Fruit fly (Drosophila melanogaster) whole organism, pupa: ENCODE measurements around the gene Pak.
A peak's percentile ranks its signal among the peaks of the same experiment; 100 is the strongest.

Experiments
- CG10348 ChIP-seq: fragments of 200-800 bp; sonication (Bioruptor generic); IDR thresholded peaks from 2 replicates; pipeline ENCODE4 v1.3.6; 2022; ENCODE audit warnings: missing biosample characterization, missing genetic modification characterization
- CG12605 ChIP-seq: fragments of 200-800 bp; sonication (Bioruptor generic); IDR thresholded peaks from 2 replicates; pipeline ENCODE4 v1.3.6; 2022; ENCODE audit warnings: missing biosample characterization, missing genetic modification characterization
- CG13204 ChIP-seq: fragments of 200-800 bp; sonication (Bioruptor generic); optimal IDR thresholded peaks from 2 replicates; lab custom pipeline; 2018; ENCODE audit warnings: missing biosample characterization, mild to moderate bottlenecking, missing genetic modification characterization, moderate library complexity
- CG14655 ChIP-seq: fragments of 200-800 bp; sonication (Bioruptor generic); optimal IDR thresholded peaks from 3 replicates; lab custom pipeline; 2017; ENCODE audit warnings: mild to moderate bottlenecking, missing biosample characterization, missing genetic modification reagents, missing genetic modification characterization
- CG15710 ChIP-seq: fragments of 200-800 bp; sonication (Bioruptor generic); optimal IDR thresholded peaks from 2 replicates; lab custom pipeline; 2018; ENCODE audit warnings: missing biosample characterization, mild to moderate bottlenecking, missing genetic modification characterization, moderate library complexity
- CG17806 ChIP-seq: fragments of 200-800 bp; sonication (Bioruptor generic); optimal IDR thresholded peaks from 2 replicates; lab custom pipeline; 2018; ENCODE audit warnings: missing biosample characterization, mild to moderate bottlenecking, missing genetic modification characterization, moderate library complexity
- CG32121 ChIP-seq: fragments of 200-800 bp; sonication (Bioruptor generic); IDR thresholded peaks from 2 replicates; pipeline ENCODE4 v1.3.6; 2022; ENCODE audit warnings: missing biosample characterization, missing genetic modification characterization
- CG34367 ChIP-seq: fragments of 200-800 bp; sonication (Bioruptor generic); optimal IDR thresholded peaks from 2 replicates; lab custom pipeline; 2018; ENCODE audit warnings: missing biosample characterization, mild to moderate bottlenecking, missing genetic modification characterization
- CG4496 ChIP-seq: fragments of 200-800 bp; sonication (Bioruptor generic); IDR thresholded peaks from 3 replicates; pipeline ENCODE4 v1.3.6; 2022; ENCODE audit warnings: missing biosample characterization, missing genetic modification characterization
- CG8159 ChIP-seq: fragments of 200-800 bp; sonication (Bioruptor generic); optimal IDR thresholded peaks from 3 replicates; lab custom pipeline; 2018; ENCODE audit warnings: missing biosample characterization, mild to moderate bottlenecking, missing genetic modification characterization, moderate library complexity
- CG8301 ChIP-seq: fragments of 200-800 bp; sonication (Bioruptor generic); optimal IDR thresholded peaks from 2 replicates; lab custom pipeline; 2018; ENCODE audit warnings: missing biosample characterization, mild to moderate bottlenecking, missing genetic modification characterization
- CG9948 ChIP-seq: fragments of 200-800 bp; sonication (Bioruptor generic); optimal IDR thresholded peaks from 2 replicates; lab custom pipeline; 2018; ENCODE audit warnings: missing biosample characterization, mild to moderate bottlenecking, missing genetic modification characterization, moderate library complexity
- D1 ChIP-seq: fragments of 200-800 bp; sonication (Bioruptor generic); optimal IDR thresholded peaks from 2 replicates; lab custom pipeline; 2018; ENCODE audit warnings: missing biosample characterization, mild to moderate bottlenecking, missing genetic modification characterization, moderate library complexity
- EcR ChIP-seq: fragments of 200-800 bp; sonication (Bioruptor generic); optimal IDR thresholded peaks from 3 replicates; lab custom pipeline; 2019; ENCODE audit warnings: missing biosample characterization, missing genetic modification characterization, mild to moderate bottlenecking, moderate library complexity, missing genetic modification reagents
- Ets98B ChIP-seq: fragments of 200-800 bp; sonication (Bioruptor generic); IDR thresholded peaks from 2 replicates; pipeline ENCODE4 v1.3.6; 2022; ENCODE audit warnings: missing biosample characterization, missing genetic modification characterization
- Pif1A ChIP-seq: fragments of 200-800 bp; sonication (Bioruptor generic); optimal IDR thresholded peaks from 3 replicates; lab custom pipeline; 2016; ENCODE audit warnings: missing biosample characterization, missing genetic modification characterization
- Pif1B ChIP-seq: fragments of 200-800 bp; sonication (Bioruptor generic); optimal IDR thresholded peaks from 3 replicates; lab custom pipeline; 2016; ENCODE audit warnings: missing biosample characterization, missing genetic modification characterization
- Snoo ChIP-seq: fragments of 200-800 bp; sonication (Bioruptor generic); optimal IDR thresholded peaks from 3 replicates; lab custom pipeline; 2017; ENCODE audit warnings: missing biosample characterization, mild to moderate bottlenecking, missing genetic modification characterization, inconsistent platforms
- fd96Ca ChIP-seq: fragments of 200-800 bp; sonication (Bioruptor generic); IDR thresholded peaks from 3 replicates; pipeline ENCODE4 v1.3.6; 2022; ENCODE audit warnings: missing biosample characterization, missing genetic modification characterization
- gl ChIP-seq: fragments of 200-800 bp; sonication (Bioruptor generic); optimal IDR thresholded peaks from 2 replicates; lab custom pipeline; 2018; ENCODE audit warnings: missing biosample characterization, mild to moderate bottlenecking, missing genetic modification characterization
- rn ChIP-seq: fragments of 200-800 bp; sonication (Bioruptor generic); IDR thresholded peaks from 2 replicates; pipeline ENCODE4 v1.3.6; 2022; ENCODE audit warnings: missing biosample characterization, missing genetic modification characterization

Pak gene

DNA sequence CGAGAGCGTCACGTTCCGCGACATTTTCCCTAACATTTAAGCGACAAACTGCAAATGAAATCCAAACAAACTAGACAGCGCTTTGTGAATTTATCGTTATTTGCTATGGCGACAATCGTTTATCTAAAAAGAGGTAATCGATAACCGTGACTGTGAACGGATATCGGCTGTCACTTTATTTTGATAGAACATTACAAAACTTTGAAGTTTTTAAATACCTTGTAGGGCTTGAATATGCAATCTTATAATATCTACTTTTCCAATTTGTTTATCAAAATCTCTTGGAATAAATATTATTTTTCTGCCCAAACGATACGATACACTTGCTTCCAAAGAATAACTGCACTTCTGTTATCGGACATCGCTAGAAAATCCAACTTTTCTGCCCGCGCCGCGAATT, 29.4 kb downstream of the Pak start, which contains the start of the genes CG1024 and TfIIFalpha:
CG1024 (minus strand) TSS at position 200 of the 400 bp plus-strand sequence.
TfIIFalpha (plus strand) TSS at position 339 of the 400 bp plus-strand sequence.
- TF ChIP-seq CG32121 (GFP tag; lab: Robert Waterston, UW), result no peak
- TF ChIP-seq Pif1A, result no peak
- no peak for TF ChIP-seq CG8301
- no peak for TF ChIP-seq CG10348
- no peak for TF ChIP-seq CG13204
- no peak for TF ChIP-seq CG12605
- TF ChIP-seq, all 21 proteins: peak for 0

DNA sequence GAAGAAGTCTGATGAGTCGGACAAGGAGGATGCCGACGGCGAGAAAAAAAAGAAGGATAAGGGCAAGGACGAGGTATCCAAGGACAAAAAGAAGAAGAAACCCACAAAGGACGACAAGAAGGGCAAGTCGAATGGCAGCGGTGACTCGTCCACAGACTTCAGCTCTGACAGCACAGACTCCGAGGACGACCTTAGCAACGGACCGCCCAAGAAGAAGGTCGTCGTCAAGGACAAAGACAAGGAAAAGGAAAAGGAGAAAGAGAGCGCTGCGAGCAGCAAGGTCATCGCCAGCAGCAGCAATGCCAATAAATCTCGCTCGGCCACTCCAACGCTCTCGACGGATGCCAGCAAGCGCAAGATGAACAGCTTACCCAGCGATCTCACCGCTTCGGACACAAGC, 31.1 kb downstream of the Pak start:
- TF ChIP-seq Ets98B, result no peak
- no peak for TF ChIP-seq rn (GFP tag; lab: Robert Waterston, UW)
- TF ChIP-seq fd96Ca (GFP tag; lab: Robert Waterston, UW), result no peak
- TF ChIP-seq CG9948 (tag; lab: Kevin White, UChicago), result no peak
- TF ChIP-seq CG17806 (tag; lab: Kevin White, UChicago), result no peak
- no peak for TF ChIP-seq CG8301
- no peak for TF ChIP-seq CG34367 (tag; lab: Kevin White, UChicago)
- no peak for TF ChIP-seq CG13204
- no peak for TF ChIP-seq EcR (GFP tag; lab: Kevin White, UChicago)
- TF ChIP-seq CG8159 (tag; lab: Kevin White, UChicago), result no peak

DNA sequence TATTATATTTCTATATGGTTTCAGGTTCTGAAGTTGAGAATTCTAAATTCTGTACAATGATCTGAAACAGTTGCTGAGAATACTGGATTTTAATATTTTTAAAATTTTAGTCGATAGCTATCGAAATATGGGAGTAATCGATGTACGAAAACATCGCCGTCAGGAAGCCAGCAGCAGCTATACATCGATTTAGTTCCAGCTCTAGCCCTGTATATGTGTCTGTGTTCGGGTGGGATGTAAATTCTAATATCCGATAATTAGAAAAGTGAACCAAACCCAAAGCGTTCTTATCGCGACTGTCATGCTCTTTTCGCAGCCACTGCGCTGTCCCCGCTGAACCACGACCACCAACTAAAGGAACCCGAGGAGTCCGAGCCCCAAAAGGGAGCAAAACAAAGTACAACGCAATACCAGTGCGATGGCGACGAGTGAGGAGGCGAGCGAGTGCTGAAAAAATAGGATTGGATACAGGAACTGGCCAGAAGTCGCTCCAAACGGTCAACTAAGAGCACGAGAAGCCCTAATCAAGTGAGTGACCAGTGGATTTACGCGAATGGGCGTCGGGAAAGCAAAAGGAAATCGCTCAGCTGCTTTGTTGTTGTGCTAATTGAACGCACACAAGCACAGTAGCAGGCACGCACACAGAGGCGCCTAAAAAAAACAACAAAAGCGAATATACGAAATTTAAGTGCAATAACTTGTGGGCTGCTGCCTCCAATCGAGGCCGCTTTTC, 32.2 kb downstream of the Pak start, which contains the start of gene gzl:
gzl (plus strand) TSS at position 182 of the 733 bp plus-strand sequence.
- TF ChIP-seq CG8159 (tag; lab: Kevin White, UChicago), result no peak
- TF ChIP-seq CG32121 (GFP tag; lab: Robert Waterston, UW), result no peak
- TF ChIP-seq CG13204, result no peak
- TF ChIP-seq Snoo (tag; lab: Kevin White, UChicago), result no peak
- TF ChIP-seq CG9948 (tag; lab: Kevin White, UChicago), result no peak
- no peak for TF ChIP-seq CG4496 (GFP tag; lab: Robert Waterston, UW)
- TF ChIP-seq rn (GFP tag; lab: Robert Waterston, UW), result no peak
- no peak for TF ChIP-seq CG34367 (tag; lab: Kevin White, UChicago)
- no peak for TF ChIP-seq Pif1A
- TF ChIP-seq CG10348, result no peak
- TF ChIP-seq D1, result no peak
- TF ChIP-seq CG14655, result no peak
- TF ChIP-seq fd96Ca (GFP tag; lab: Robert Waterston, UW), result no peak

DNA sequence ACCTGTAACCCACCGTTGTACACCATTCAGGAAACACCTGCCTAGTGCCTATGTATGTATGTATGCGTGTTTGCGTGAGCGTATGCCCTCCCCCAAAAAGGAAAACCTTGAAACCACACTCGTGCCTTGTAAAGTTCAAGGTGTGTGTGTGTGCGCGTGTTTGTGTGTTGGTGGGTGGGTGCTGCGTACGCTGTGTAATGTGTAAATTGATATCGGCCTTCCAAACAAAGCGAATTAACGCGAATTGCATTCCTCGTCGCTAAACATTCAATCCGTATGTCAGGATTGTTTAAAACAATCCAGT, 32.7 kb downstream of the Pak start:
- TF ChIP-seq EcR (GFP tag; lab: Kevin White, UChicago) (peak; percentile 86), Pif1B (GFP tag; lab: Kevin White, UChicago) (no peak), gl (tag; lab: Kevin White, UChicago) (no peak), CG32121 (GFP tag; lab: Robert Waterston, UW) (no peak), CG8301 (no peak)
- TF ChIP-seq, all 21 proteins: peak for 1

DNA sequence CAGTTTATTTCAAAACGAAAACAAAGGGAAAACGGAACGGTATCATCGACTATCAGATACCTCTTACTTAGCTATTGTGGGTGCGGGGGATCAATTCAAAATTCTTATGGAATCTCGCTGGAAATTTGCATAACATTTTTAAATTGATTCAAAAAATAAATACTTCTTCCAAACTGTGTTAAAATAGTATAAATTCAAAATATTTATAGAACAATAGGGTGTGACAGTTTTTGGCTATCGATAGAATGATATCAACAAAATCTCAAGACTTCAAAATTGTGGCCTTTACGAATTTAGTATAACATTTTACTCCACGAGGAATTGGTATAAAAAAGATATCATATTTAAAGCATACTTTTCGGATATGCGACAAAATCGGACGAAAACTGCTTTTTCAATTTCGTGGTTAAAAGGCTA, 37.7 kb downstream of the Pak start:
- TF ChIP-seq CG15710 (tag; lab: Kevin White, UChicago) (no peak), CG14655 (no peak), CG9948 (tag; lab: Kevin White, UChicago) (no peak), CG17806 (tag; lab: Kevin White, UChicago) (no peak)

DNA sequence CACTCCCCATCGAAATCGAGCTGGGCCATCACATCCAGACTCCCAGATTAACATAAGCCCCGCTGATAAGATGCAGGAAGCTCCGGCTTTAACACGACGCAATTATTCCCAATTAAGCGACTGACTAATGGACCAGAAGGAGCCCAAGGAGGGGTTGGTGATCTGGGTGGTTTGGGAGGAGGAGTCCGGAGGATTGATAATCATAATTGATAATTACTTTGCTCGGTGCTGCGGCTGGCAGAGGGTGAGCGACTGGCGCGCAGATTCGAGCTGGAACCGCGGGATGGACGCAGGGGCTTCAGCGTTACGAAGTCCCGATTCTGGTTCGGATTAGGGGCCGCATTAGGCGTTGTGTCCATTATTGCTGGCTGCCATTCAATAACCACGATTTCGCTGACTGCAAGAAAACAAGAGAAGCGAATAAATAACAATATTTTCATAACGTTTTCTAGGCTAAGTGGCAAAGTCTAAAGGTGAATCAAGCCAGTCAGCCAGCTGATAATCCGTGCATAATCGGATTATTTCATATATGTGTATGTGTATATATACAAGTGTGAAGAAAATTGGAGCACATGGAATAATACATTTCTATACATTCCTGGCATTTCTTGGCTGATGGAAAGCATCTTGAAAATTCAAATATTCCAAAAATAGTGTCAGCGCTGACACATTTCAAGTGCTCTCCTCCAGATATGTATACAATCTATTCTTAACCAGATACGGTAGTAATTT, 43.0 kb downstream of the Pak start:
- no peak for TF ChIP-seq gl (tag; lab: Kevin White, UChicago)
- TF ChIP-seq Pif1B (GFP tag; lab: Kevin White, UChicago), result no peak
- no peak for TF ChIP-seq CG8301

DNA sequence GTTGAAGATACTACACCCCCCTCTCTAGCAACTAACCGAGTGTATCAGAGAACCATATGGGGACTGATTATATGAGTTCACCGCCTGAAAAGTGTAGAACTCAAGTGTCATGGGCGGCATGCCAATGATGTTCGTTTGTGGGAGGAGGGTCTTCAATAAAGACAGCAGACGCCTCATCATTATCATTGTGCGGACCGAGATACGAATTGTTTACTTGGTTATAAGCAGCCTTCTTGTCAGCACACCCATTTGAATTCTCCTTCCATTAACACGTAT, 43.5 kb downstream of the Pak start:
- TF ChIP-seq CG8159 (tag; lab: Kevin White, UChicago), result no peak
- TF ChIP-seq Pif1B (GFP tag; lab: Kevin White, UChicago), result no peak
- no peak for TF ChIP-seq rn (GFP tag; lab: Robert Waterston, UW)
- TF ChIP-seq CG9948 (tag; lab: Kevin White, UChicago), result no peak
- no peak for TF ChIP-seq CG4496 (GFP tag; lab: Robert Waterston, UW)
- TF ChIP-seq EcR (GFP tag; lab: Kevin White, UChicago), result peak; percentile 33
